Worm (Caenorhabditis elegans): Measurements from ENCODE around the gene C04B4.6.
"Not testable (repeated sequence)": the region's sequence is repeated elsewhere in the genome, so short reads cannot be mapped to it uniquely, and the experiment has no call there.

The C04B4.6 gene

ce11 chrX:12275577-12275976 lies at the start of gene C04B4.6:
Gene C04B4.6 (minus strand): TSS chrX:12275677.
- no peak for TF ChIP-seq unc-62 (GFP tag; optimal IDR thresholded peaks at IDR 0.05)

ce11 chrX:12323439-12323838 lies 48.0 kb upstream of the C04B4.6 start, which contains the start of gene srd-40:
Gene srd-40 (plus strand): TSS chrX:12323739.
- no peak for TF ChIP-seq unc-62 (GFP tag; optimal IDR thresholded peaks at IDR 0.05)

DNA sequence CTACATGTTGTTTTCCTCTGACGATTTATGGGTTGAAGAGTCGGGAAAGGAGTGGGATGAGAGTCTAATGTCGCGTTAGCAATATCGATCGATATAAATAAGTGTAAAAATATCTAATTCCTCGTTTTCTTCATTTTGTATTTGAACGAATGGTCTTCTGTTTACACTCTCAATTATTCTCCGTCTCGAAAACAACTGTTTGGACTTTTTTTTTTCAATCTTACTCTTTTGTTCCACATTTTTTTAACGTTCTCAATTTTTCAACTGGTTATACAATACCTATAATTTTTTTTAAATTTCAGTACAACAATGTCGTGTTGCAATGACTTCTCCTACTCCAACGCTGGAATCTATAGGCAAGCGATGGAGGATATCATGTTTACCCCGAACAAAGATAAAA lies 45.9 kb upstream of the C04B4.6 start, which contains the start of gene F17A2.13:
F17A2.13 (plus strand) TSS at position 301 of the 400 bp plus-strand sequence.
- TF ChIP-seq unc-62 (GFP tag; optimal IDR thresholded peaks at IDR 0.05), result no peak

DNA sequence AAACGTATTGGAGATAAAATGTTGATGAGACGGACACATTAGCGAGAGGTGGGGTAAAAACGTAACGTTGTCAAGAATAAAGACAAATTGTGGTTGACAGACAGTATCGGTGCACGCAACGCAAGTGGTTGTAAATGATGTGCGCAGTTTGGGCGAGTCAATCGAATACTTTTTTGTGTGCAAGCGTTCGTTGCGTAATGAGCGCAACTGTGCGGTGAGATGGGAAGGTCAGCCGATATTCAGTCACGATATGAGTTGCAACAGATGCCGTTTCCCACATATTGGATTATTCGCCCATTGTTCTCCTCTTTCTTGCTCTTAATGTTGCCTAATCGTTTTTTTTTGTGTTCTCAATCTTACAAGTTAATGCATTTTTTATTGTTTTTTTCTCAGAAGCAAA lies 45.3 kb upstream of the C04B4.6 start, which contains the start of gene ceh-40:
ceh-40 (minus strand) TSS at position 41 of the 400 bp plus-strand sequence.
- no peak for TF ChIP-seq unc-62 (GFP tag; optimal IDR thresholded peaks at IDR 0.05)

DNA sequence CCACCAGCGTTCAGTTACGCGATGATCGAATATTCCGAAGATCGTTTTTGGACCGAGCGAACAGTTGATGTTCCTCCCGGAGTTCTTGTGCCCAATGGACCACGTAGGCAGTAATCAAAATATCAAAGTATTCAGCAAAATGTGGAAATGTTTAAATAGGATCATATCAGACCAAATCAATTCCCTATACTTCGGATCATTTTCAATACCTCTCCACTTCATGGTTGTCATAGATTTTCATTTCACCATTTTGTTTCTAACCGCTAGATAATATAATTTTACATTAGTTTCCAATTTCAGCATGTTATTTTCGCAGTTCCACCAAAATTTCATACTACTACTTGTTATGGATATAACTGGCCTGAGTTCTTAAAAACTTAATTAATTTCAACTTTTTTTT lies 42.1 kb upstream of the C04B4.6 start:
- no peak for TF ChIP-seq unc-62 (GFP tag; optimal IDR thresholded peaks at IDR 0.05)

DNA sequence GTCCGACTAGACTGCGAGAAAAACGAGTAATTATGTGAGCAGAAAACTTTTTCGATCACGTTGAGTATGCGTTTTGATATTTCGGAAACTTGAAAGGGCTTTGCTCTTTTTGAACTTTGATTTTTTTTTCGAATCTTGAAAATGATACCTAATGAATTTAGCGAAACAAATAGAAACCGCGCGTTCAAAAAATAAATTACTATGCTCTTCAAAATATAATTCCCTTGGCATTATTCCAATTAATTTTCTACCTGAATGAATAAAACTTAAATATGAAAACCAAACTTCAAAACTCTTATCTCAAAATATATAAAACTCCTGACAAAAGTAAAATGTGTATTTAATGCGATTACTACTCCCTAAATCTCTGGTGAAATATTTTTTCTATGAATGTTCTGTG lies 39.8 kb upstream of the C04B4.6 start, which contains the start of gene xtr-2:
xtr-2 (plus strand) TSS at position 301 of the 400 bp plus-strand sequence.
- no peak for TF ChIP-seq unc-62 (GFP tag; optimal IDR thresholded peaks at IDR 0.05)

DNA sequence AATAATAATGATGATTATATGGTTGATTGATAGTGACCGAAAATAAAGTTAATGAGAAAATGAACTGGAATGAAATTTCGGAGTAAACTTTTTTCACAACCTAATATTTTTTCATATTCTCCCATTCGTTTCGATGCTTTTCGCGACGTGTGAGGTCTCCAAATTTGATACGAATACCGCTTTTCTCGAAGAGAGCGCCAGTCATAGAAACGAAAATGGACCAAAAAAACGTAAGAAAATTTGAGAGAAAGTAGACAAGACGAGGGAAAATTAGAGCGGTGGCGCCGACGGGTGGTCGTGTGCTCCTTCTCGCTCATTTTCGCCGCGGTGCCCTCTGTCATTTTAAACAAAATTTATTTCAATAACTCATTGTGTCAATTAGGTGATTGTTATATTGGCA lies 38.9 kb upstream of the C04B4.6 start:
- no peak for TF ChIP-seq unc-62 (GFP tag; optimal IDR thresholded peaks at IDR 0.05)

DNA sequence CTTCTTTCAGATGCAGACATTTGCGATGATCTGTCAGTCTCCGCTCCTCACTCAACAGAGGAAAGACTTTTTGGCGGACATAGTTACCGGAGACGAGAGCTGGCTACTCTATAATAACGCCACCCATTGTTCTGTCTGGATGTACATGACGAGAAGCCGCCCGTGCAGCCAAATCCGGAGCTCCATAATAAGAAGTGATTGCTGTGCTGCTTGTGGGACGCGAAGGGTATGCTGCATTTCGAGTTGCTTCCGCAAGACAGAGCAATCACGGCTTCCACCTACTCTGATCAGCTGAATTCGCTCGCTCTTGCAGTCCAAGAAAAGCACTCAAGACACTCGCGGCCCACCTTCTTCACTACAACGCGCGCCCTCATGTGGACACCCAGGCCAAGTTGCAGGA lies 38.3 kb upstream of the C04B4.6 start:
- TF ChIP-seq unc-62 (GFP tag; optimal IDR thresholded peaks at IDR 0.05), result no peak

DNA sequence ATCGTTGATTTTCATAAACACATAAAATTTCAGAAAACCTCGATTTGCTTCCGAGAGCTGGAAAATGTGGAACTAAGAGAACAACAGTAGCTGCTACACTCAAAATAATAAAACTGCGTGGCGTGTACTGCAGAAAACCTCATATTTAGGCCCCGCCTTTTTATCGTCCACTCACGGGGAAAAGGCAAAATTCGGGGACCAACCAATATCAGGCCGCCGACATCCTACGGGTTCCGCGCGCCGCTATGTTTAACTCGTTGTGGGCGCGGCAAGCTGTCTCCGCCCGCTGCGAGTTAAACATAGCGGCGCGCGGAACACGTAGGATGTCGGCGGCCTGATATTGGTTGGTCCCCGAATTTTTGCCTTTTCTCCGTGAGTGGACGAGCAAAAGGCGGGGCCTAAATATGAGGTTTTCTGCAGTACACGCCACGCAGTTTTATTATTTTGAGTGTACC lies 32.6 kb upstream of the C04B4.6 start, which contains the start of gene F17A2.16:
F17A2.16 (plus strand) TSS at position 405 of the 455 bp plus-strand sequence.
- TF ChIP-seq unc-62 (GFP tag; optimal IDR thresholded peaks at IDR 0.05), result not testable (repeated sequence)

DNA sequence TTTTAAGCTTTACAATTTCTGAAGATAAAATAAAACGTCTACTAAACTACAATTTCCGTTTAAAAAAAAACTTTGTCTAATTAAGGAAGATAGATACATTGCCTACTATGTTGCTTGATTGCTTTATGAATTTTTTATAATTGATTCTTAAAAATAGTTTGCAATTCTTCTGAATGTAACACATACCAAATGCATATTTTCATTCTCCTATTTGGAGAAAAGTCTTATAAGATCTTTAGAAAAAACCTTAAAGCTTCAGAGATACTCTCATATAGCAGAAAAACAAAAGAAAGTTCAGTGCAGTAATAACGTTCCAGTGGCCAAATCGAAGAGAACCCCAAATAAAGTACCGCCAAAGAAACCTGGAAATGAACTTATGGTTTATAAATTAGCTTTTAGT lies 31.1 kb upstream of the C04B4.6 start, which contains the start of gene phf-32:
phf-32 (plus strand) TSS at position 301 of the 400 bp plus-strand sequence.
- TF ChIP-seq unc-62 (GFP tag; optimal IDR thresholded peaks at IDR 0.05), result no peak

DNA sequence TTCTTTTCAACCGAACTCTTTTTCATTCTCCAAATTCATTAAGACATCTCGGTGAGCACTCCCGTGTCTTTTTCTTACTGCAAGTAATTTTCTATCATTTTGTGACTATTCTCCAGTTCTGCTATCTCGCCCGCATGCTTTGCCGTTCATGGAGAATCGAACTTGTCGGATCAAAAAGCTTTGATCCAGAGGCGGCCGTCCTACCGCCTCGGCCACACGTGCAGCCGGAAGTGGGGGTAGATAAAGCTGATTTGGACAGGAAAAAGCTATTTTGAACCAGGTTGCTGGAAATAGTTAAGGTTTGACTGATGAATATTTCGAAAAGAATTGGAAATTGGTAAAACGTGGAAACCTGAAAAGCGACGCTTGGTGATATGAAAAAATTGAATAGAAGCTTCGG lies 28.8 kb upstream of the C04B4.6 start:
- TF ChIP-seq unc-62 (GFP tag; optimal IDR thresholded peaks at IDR 0.05), result no peak

DNA sequence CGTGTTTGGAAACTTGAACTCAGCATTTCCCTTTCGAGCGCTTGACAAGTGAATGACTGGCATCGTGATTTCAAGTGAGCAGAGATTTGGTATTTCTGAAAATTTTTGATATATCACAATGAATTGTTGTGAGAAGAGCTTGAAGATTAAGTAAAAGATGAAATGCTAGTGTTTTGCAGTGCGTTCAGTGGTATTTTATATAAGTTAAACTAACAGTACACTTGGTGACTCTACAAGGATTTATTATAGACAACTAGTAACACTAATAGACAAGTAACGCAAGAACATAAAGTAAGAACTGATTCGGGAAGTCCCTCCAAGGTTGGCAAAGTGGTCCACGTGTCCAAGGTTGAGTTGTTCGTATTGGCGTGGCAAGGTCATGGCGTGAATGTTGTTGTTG lies 27.3 kb upstream of the C04B4.6 start, which contains the start of gene dot-1.3:
dot-1.3 (minus strand) TSS at position 101 of the 400 bp plus-strand sequence.
- not testable (repeated sequence) for TF ChIP-seq unc-62 (GFP tag; optimal IDR thresholded peaks at IDR 0.05)

- TF ChIP-seq unc-62 (GFP tag; optimal IDR thresholded peaks at IDR 0.05), result no peak
Observed at ce11 chrX:12299834-12300233, 24.4 kb upstream of the C04B4.6 start, which contains the start of gene W06D11.5. Gene W06D11.5 (plus strand): TSS chrX:12300134.

- no peak for TF ChIP-seq unc-62 (GFP tag; optimal IDR thresholded peaks at IDR 0.05)
Observed at ce11 chrX:12298324-12298723, 22.8 kb upstream of the C04B4.6 start, which contains the start of gene W06D11.3. Gene W06D11.3 (plus strand): TSS chrX:12298683.

- TF ChIP-seq unc-62 (GFP tag; optimal IDR thresholded peaks at IDR 0.05), result no peak
Observed at ce11 chrX:12296392-12296791, 20.9 kb upstream of the C04B4.6 start, which contains the start of gene W06D11.2. Gene W06D11.2 (minus strand): TSS chrX:12296730.

ce11 chrX:12294263-12294662 lies 18.8 kb upstream of the C04B4.6 start, which contains the start of gene W06D11.1:
Gene W06D11.1 (plus strand): TSS chrX:12294563.
- TF ChIP-seq unc-62 (GFP tag; optimal IDR thresholded peaks at IDR 0.05), result no peak

ce11 chrX:12290539-12290938 lies 15.1 kb upstream of the C04B4.6 start, which contains the start of gene C04B4.4:
Gene C04B4.4 (plus strand): TSS chrX:12290839.
- TF ChIP-seq unc-62 (GFP tag; optimal IDR thresholded peaks at IDR 0.05), result no peak
